Fruit fly (Drosophila melanogaster) whole organism, embryonic: ENCODE data around the gene Vps39.

Experiments
- ATbp ChIP-seq: fragments of 200-800 bp; sonication (Bioruptor generic); optimal IDR thresholded peaks from 2 replicates; lab custom pipeline; 2017; ENCODE audit warnings: missing biosample characterization, mild to moderate bottlenecking, missing genetic modification characterization, missing genetic modification reagents
- Atf-2 ChIP-seq: fragments of 200-800 bp; sonication (Bioruptor generic); optimal IDR thresholded peaks from 2 replicates; lab custom pipeline; 2016; ENCODE audit warnings: missing biosample characterization, missing genetic modification characterization
- BEAF-32 ChIP-seq: fragments of 200-800 bp; sonication (Bioruptor generic); optimal IDR thresholded peaks from 3 replicates; lab custom pipeline; 2017; ENCODE audit warnings: missing biosample characterization, missing genetic modification characterization, mild to moderate bottlenecking, moderate library complexity, missing genetic modification reagents
- CG10431 ChIP-seq: fragments of 200-800 bp; sonication (Bioruptor generic); optimal IDR thresholded peaks from 3 replicates; lab custom pipeline; 2018; ENCODE audit warnings: missing biosample characterization, mild to moderate bottlenecking, missing genetic modification characterization
- CG11695 ChIP-seq: fragments of 200-800 bp; sonication (Bioruptor generic); IDR thresholded peaks from 3 replicates; pipeline ENCODE4 v1.3.6; 2022; ENCODE audit warnings: missing biosample characterization, missing genetic modification characterization
- CG11696 ChIP-seq: fragments of 200-800 bp; sonication (Bioruptor generic); IDR thresholded peaks from 2 replicates; pipeline ENCODE4 v1.3.6; 2022; ENCODE audit warnings: missing biosample characterization, missing genetic modification characterization
- CG12155 ChIP-seq: fragments of 200-800 bp; sonication (Bioruptor generic); optimal IDR thresholded peaks from 3 replicates; lab custom pipeline; 2016; ENCODE audit warnings: missing biosample characterization, missing genetic modification characterization
- CG12219 ChIP-seq: fragments of 200-800 bp; sonication (Bioruptor generic); optimal IDR thresholded peaks from 3 replicates; lab custom pipeline; 2018; ENCODE audit warnings: missing biosample characterization, mild to moderate bottlenecking, missing genetic modification characterization
- CG12659 ChIP-seq: fragments of 200-800 bp; sonication (Bioruptor generic); optimal IDR thresholded peaks from 3 replicates; lab custom pipeline; 2017; ENCODE audit warnings: mild to moderate bottlenecking, missing biosample characterization, missing genetic modification reagents, missing genetic modification characterization
- CG1529 ChIP-seq: fragments of 200-800 bp; sonication (Bioruptor generic); optimal IDR thresholded peaks from 3 replicates; lab custom pipeline; 2018; ENCODE audit warnings: missing biosample characterization, missing genetic modification characterization
- CG2120 ChIP-seq: fragments of 200-800 bp; sonication (Bioruptor generic); optimal IDR thresholded peaks from 3 replicates; lab custom pipeline; 2016; ENCODE audit warnings: missing biosample characterization, missing genetic modification characterization
- CG2202 ChIP-seq: fragments of 200-800 bp; sonication (Bioruptor generic); optimal IDR thresholded peaks from 2 replicates; lab custom pipeline; 2018; ENCODE audit warnings: missing biosample characterization, mild to moderate bottlenecking, missing genetic modification characterization
- CG2678 ChIP-seq: fragments of 200-800 bp; sonication (Bioruptor generic); optimal IDR thresholded peaks from 3 replicates; lab custom pipeline; 2019; ENCODE audit warnings: missing biosample characterization, mild to moderate bottlenecking, missing genetic modification characterization, moderate library complexity
- CG30431 ChIP-seq: fragments of 200-800 bp; sonication (Bioruptor generic); optimal IDR thresholded peaks from 2 replicates; lab custom pipeline; 2017; ENCODE audit warnings: missing biosample characterization, missing genetic modification characterization
- CG33557 ChIP-seq: fragments of 200-800 bp; sonication (Bioruptor generic); optimal IDR thresholded peaks from 2 replicates; lab custom pipeline; 2019; ENCODE audit warnings: missing biosample characterization, mild to moderate bottlenecking, missing genetic modification characterization, moderate library complexity
- CG4707 ChIP-seq: fragments of 200-800 bp; sonication (Bioruptor generic); optimal IDR thresholded peaks from 2 replicates; lab custom pipeline; 2018; ENCODE audit warnings: missing biosample characterization, mild to moderate bottlenecking, missing genetic modification characterization, moderate library complexity
- CG6791 ChIP-seq: fragments of 200-800 bp; sonication (Bioruptor generic); IDR thresholded peaks from 3 replicates; pipeline ENCODE4 v1.3.6; 2022; ENCODE audit warnings: missing biosample characterization, missing genetic modification characterization; ENCODE audit not compliant: partially characterized antibody
- CG7556 ChIP-seq: fragments of 200-800 bp; sonication (Bioruptor generic); optimal IDR thresholded peaks from 2 replicates; lab custom pipeline; 2017; ENCODE audit warnings: missing biosample characterization, mild to moderate bottlenecking, missing genetic modification characterization
- CG7786 ChIP-seq: fragments of 200-800 bp; sonication (Bioruptor generic); optimal IDR thresholded peaks from 2 replicates; lab custom pipeline; 2016; ENCODE audit warnings: missing biosample characterization, missing genetic modification characterization
- CG9437 ChIP-seq: fragments of 200-800 bp; sonication (Bioruptor generic); optimal IDR thresholded peaks from 2 replicates; lab custom pipeline; 2018; ENCODE audit warnings: missing biosample characterization, mild to moderate bottlenecking, missing genetic modification characterization
- CG9817 ChIP-seq: fragments of 200-800 bp; sonication (Bioruptor generic); optimal IDR thresholded peaks from 2 replicates; lab custom pipeline; 2018; ENCODE audit warnings: missing biosample characterization, mild to moderate bottlenecking, missing genetic modification characterization, moderate library complexity
- E2f1 ChIP-seq: fragments of 200-800 bp; sonication (Bioruptor generic); IDR thresholded peaks from 2 replicates; pipeline ENCODE4 v1.3.6; 2022; ENCODE audit warnings: missing biosample characterization, missing genetic modification characterization
- Fer3 ChIP-seq: fragments of 200-800 bp; sonication (Bioruptor generic); optimal IDR thresholded peaks from 2 replicates; lab custom pipeline; 2018; ENCODE audit warnings: missing biosample characterization, mild to moderate bottlenecking, missing genetic modification characterization, moderate library complexity
- Hey ChIP-seq: fragments of 200-800 bp; sonication (Bioruptor generic); optimal IDR thresholded peaks from 3 replicates; lab custom pipeline; 2018; ENCODE audit warnings: missing biosample characterization, mild to moderate bottlenecking, missing genetic modification characterization
- Hr78 ChIP-seq, 2 experiments: fragments of 200-800 bp in 1 of 2; fragments of >200 bp in 1 of 2; sonication (Bioruptor generic) in 1 of 2; optimal IDR thresholded peaks; 2 replicates each; lab custom pipeline; 2017 to 2019; ENCODE audit warnings: missing biosample characterization in 2 of 2, missing genetic modification characterization in 2 of 2, mild to moderate bottlenecking in 1 of 2, moderate library complexity in 1 of 2
- Kr ChIP-seq: fragments of 200-800 bp; sonication (Bioruptor generic); optimal IDR thresholded peaks from 2 replicates; lab custom pipeline; 2017; ENCODE audit warnings: missing biosample characterization, mild to moderate bottlenecking, missing genetic modification characterization
- Nf-YA ChIP-seq: fragments of 200-800 bp; sonication (Bioruptor generic); IDR thresholded peaks from 2 replicates; pipeline ENCODE4 v1.3.6; 2022; ENCODE audit warnings: missing biosample characterization, missing genetic modification characterization
- Oaz ChIP-seq: fragments of 200-800 bp; sonication (Bioruptor generic); IDR thresholded peaks from 2 replicates; pipeline ENCODE4 v1.3.6; 2022; ENCODE audit warnings: missing biosample characterization, missing genetic modification characterization
- Ravus ChIP-seq: fragments of 200-800 bp; sonication (Bioruptor generic); IDR thresholded peaks from 2 replicates; pipeline ENCODE4 v1.3.6; 2022; ENCODE audit warnings: missing biosample characterization, missing genetic modification characterization
- Rfx ChIP-seq: fragments of 200-800 bp; sonication (Bioruptor generic); IDR thresholded peaks from 2 replicates; pipeline ENCODE4 v1.3.6; 2022; ENCODE audit warnings: missing biosample characterization, missing genetic modification characterization
- Sox100B ChIP-seq: fragments of 200-800 bp; sonication (Bioruptor generic); optimal IDR thresholded peaks from 3 replicates; lab custom pipeline; 2018; ENCODE audit warnings: missing biosample characterization, mild to moderate bottlenecking, missing genetic modification characterization
- Ssrp ChIP-seq: fragments of 200-800 bp; sonication (Bioruptor generic); optimal IDR thresholded peaks from 2 replicates; lab custom pipeline; 2018; ENCODE audit warnings: missing biosample characterization, mild to moderate bottlenecking, missing genetic modification characterization, moderate library complexity
- YL-1 ChIP-seq: fragments of 200-800 bp; sonication (Bioruptor generic); optimal IDR thresholded peaks from 3 replicates; lab custom pipeline; 2017; ENCODE audit warnings: missing biosample characterization, mild to moderate bottlenecking, missing genetic modification characterization
- abd-A ChIP-seq: fragments of 200-800 bp; sonication (Bioruptor generic); optimal IDR thresholded peaks from 3 replicates; lab custom pipeline; 2019; ENCODE audit warnings: missing biosample characterization, mild to moderate bottlenecking, missing genetic modification characterization, moderate library complexity
- al ChIP-seq: fragments of 200-800 bp; sonication (Bioruptor generic); IDR thresholded peaks from 2 replicates; pipeline ENCODE4 v1.3.6; 2022; ENCODE audit warnings: missing biosample characterization, missing genetic modification characterization
- ash1 ChIP-seq: fragments of 200-800 bp; sonication (Bioruptor generic); optimal IDR thresholded peaks from 2 replicates; lab custom pipeline; 2018; ENCODE audit warnings: missing biosample characterization, mild to moderate bottlenecking, missing genetic modification characterization
- ato ChIP-seq: fragments of 200-800 bp; sonication (Bioruptor generic); IDR thresholded peaks from 2 replicates; pipeline ENCODE4 v1.3.6; 2022; ENCODE audit warnings: missing biosample characterization, missing genetic modification characterization; ENCODE audit not compliant: partially characterized antibody
- bigmax ChIP-seq: fragments of 200-800 bp; sonication (Bioruptor generic); optimal IDR thresholded peaks from 2 replicates; lab custom pipeline; 2018; ENCODE audit warnings: missing biosample characterization, mild to moderate bottlenecking, missing genetic modification characterization
- cato ChIP-seq: fragments of 200-800 bp; sonication (Bioruptor generic); optimal IDR thresholded peaks from 2 replicates; lab custom pipeline; 2016; ENCODE audit warnings: missing biosample characterization, missing genetic modification characterization, borderline replicate concordance
- exex ChIP-seq: fragments of 200-800 bp; sonication (Bioruptor generic); optimal IDR thresholded peaks from 4 replicates; lab custom pipeline; 2018; ENCODE audit warnings: missing biosample characterization, mild to moderate bottlenecking, missing genetic modification characterization, moderate library complexity
- ken ChIP-seq: fragments of 200-800 bp; sonication (Bioruptor generic); IDR thresholded peaks from 3 replicates; pipeline ENCODE4 v1.3.6; 2022; ENCODE audit warnings: missing biosample characterization, missing genetic modification characterization
- nau ChIP-seq: fragments of 200-800 bp; sonication (Bioruptor generic); optimal IDR thresholded peaks from 3 replicates; lab custom pipeline; 2017; ENCODE audit warnings: missing biosample characterization, mild to moderate bottlenecking, missing genetic modification characterization, missing genetic modification reagents
- otp ChIP-seq: fragments of 200-800 bp; sonication (Bioruptor generic); IDR thresholded peaks from 3 replicates; pipeline ENCODE4, ENCODE4 v1.3.6; 2022; ENCODE audit warnings: missing biosample characterization, missing genetic modification characterization
- pb ChIP-seq: fragments of 200-800 bp; sonication (Bioruptor generic); optimal IDR thresholded peaks from 3 replicates; lab custom pipeline; 2016; ENCODE audit warnings: missing biosample characterization, missing genetic modification characterization
- sug ChIP-seq: fragments of 200-800 bp; optimal IDR thresholded peaks from 2 replicates; lab custom pipeline; 2019; ENCODE audit warnings: missing biosample characterization, mild to moderate bottlenecking, missing genetic modification characterization, moderate library complexity
- tll ChIP-seq, 2 experiments: fragments of 200-800 bp in 1 of 2; fragments of >200 bp in 1 of 2; sonication (Bioruptor generic) in 1 of 2; optimal IDR thresholded peaks; 2 replicates each; lab custom pipeline; 2017 to 2019; ENCODE audit warnings: missing biosample characterization in 2 of 2, missing genetic modification characterization in 2 of 2, mild to moderate bottlenecking in 1 of 2, moderate library complexity in 1 of 2
- tx ChIP-seq: fragments of 200-800 bp; sonication (Bioruptor generic); optimal IDR thresholded peaks from 2 replicates; lab custom pipeline; 2016; ENCODE audit warnings: missing biosample characterization, missing genetic modification characterization

The Vps39 gene

dm6 chr3R:18296084-18296483 is 21.8 kb upstream of the Vps39 start (continued):
- TF ChIP-seq CG11695 (GFP tag; lab: Robert Waterston, UW) (0 out of 3 replicates have a peak, but pooled peaks have one; percentile 33), Ssrp (no peak), CG9817 (tag; lab: Kevin White, UChicago) (no peak), Sox100B (GFP tag; lab: Kevin White, UChicago) (no peak), CG11696 (GFP tag; lab: Robert Waterston, UW) (no peak), CG7556 (GFP tag; lab: Kevin White, UChicago) (no peak), ato (GFP tag; lab: Robert Waterston, UW) (no peak), tx (no peak), CG12155 (GFP tag; lab: Kevin White, UChicago) (no peak), Kr (GFP tag; lab: Kevin White, UChicago) (no peak), CG12659 (peak; percentile 13), pb (GFP tag; lab: Kevin White, UChicago) (no peak), Rfx (GFP tag; lab: Robert Waterston, UW) (peak; percentile 30; the same call in 1 of the 2 replicates), CG12219 (GFP tag; lab: Kevin White, UChicago) (no peak), nau (GFP tag; lab: Kevin White, UChicago) (no peak), CG9437 (no peak), CG7786 (GFP tag; lab: Kevin White, UChicago) (no peak), bigmax (GFP tag; lab: Kevin White, UChicago) (peak; percentile 53), CG2202 (tag; lab: Kevin White, UChicago) (no peak), otp (GFP tag; lab: Robert Waterston, UW) (no peak), ash1 (GFP tag; lab: Kevin White, UChicago) (no peak), Fer3 (peak; percentile 37), CG2678 (tag; lab: Kevin White, UChicago) (peak; percentile 29), ATbp (no peak), CG1529 (GFP tag; lab: Kevin White, UChicago) (no peak), sug (tag; lab: Kevin White, UChicago) (no peak), exex (tag; lab: Kevin White, UChicago) (no peak), Ravus (GFP tag; lab: Robert Waterston, UW) (no peak), CG30431 (GFP tag; lab: Kevin White, UChicago) (no peak), abd-A (no peak), tll (GFP tag; optimal IDR thresholded peaks at IDR 0.05; lab: Kevin White, UChicago) (no peak), CG6791 (GFP tag; lab: Robert Waterston, UW) (no peak), cato (GFP tag; lab: Kevin White, UChicago) (no peak), CG10431 (GFP tag; lab: Kevin White, UChicago) (no peak), Oaz (no peak), CG4707 (no peak), ken (GFP tag; lab: Robert Waterston, UW) (no peak), BEAF-32 (no peak), Hey (tag; lab: Kevin White, UChicago) (no peak), Hr78 (GFP tag; optimal IDR thresholded peaks at IDR 0.05; lab: Kevin White, UChicago) (no peak), al (GFP tag; lab: Robert Waterston, UW) (no peak), YL-1 (GFP tag; lab: Kevin White, UChicago) (no peak), Nf-YA (GFP tag; lab: Robert Waterston, UW) (no peak), CG2120 (GFP tag; lab: Kevin White, UChicago) (peak; percentile 47), Atf-2 (no peak), E2f1 (GFP tag; lab: Robert Waterston, UW) (no peak), CG33557 (GFP tag; lab: Kevin White, UChicago) (no peak)
